Fruit fly (Drosophila melanogaster) S2 (cell line): ENCODE measurements around the gene CG13855.

Source experiments
- CG8478 ChIP-seq: fragments of >200 bp; optimal IDR thresholded peaks from 2 replicates; lab custom pipeline; 2018
- CTCF ChIP-seq, 2 experiments: fragments of >200 bp; optimal IDR thresholded peaks; 2 replicates each; lab custom pipeline; 2018

DNA sequence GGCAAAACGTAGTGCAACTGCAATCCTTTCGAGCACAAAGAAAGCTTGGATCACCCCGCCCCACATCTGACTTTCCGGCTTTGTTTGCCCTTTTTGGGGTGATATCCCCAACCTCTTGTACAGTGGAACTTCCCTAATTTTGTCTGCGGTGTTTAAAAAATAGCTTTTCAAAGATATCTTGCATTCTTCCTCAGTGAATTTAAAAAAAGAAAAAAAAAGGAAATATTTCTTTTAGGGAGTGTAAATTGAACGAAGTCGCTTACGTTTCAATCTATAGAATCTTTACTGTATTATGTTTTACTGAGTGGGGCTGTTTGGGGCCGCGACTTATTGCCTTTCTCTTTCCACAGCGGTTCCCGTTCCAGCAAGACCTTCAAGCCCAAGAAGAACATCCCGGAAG, 15.9 kb downstream of the CG13855 start:
- TF ChIP-seq CTCF (optimal IDR thresholded peaks at IDR 0.05; lab: Kevin White, UChicago) (no peak), CG8478 (lab: Kevin White, UChicago) (no peak)
